In genomic region chr2L:715489-715849, dm6 we compare ENCODE assay signal across 1 fruit fly cellular context.
TF ChIP-seq lines count a peak whose summit lies in the region.

No protein-coding gene starts in this region.

TF ChIP-seq in whole organism, embryonic, 481 proteins besides CTCF, POLR2A, EP300 and RAD21 (continued from another document and continues in another):
- TF ChIP-seq fd3F (GFP tag; optimal IDR thresholded peaks at IDR 0.05; lab: Kevin White, UChicago) (no peak), Xbp1 (GFP tag; optimal IDR thresholded peaks at IDR 0.05; lab: Kevin White, UChicago) (peak; percentile 89), nerfin-2 (GFP tag; IDR thresholded peaks at IDR 0.05; lab: Robert Waterston, UW; ENCODE audit: partially characterized antibody) (no peak), az2 (GFP tag; optimal IDR thresholded peaks at IDR 0.05; lab: Kevin White, UChicago) (peak; percentile 91), Dp (GFP tag; optimal IDR thresholded peaks at IDR 0.05; lab: Kevin White, UChicago) (no peak), CG2202 (tag; optimal IDR thresholded peaks at IDR 0.05; lab: Kevin White, UChicago) (peak; percentile 89), CG7357 (GFP tag; IDR thresholded peaks at IDR 0.05; lab: Robert Waterston, UW) (peak; percentile 66; the same call in 2 of the 3 replicates), crol (GFP tag; IDR thresholded peaks at IDR 0.05; lab: Robert Waterston, UW) (peak; percentile 98), CG7372 (GFP tag; IDR thresholded peaks at IDR 0.05; lab: Robert Waterston, UW) (no peak), zfh2 (GFP tag; optimal IDR thresholded peaks at IDR 0.05; lab: Kevin White, UChicago) (peak; percentile 32), Antp (GFP tag; optimal IDR thresholded peaks at IDR 0.05; lab: Kevin White, UChicago) (peak; percentile 87), CG34422 (GFP tag; IDR thresholded peaks at IDR 0.05; lab: Robert Waterston, UW) (peak; percentile 80; the same call in 2 of the 3 replicates), ken (GFP tag; IDR thresholded peaks at IDR 0.05; lab: Robert Waterston, UW) (peak; percentile 79; the same call in 2 of the 3 replicates), CG16813 (GFP tag; IDR thresholded peaks at IDR 0.05; lab: Robert Waterston, UW; ENCODE audit: partially characterized antibody) (no peak), CG43689 (GFP tag; IDR thresholded peaks at IDR 0.05; lab: Robert Waterston, UW) (peak; percentile 51; the same call in 1 of the 2 replicates), schlank (tag; optimal IDR thresholded peaks at IDR 0.05; lab: Kevin White, UChicago) (no peak), Mes4 (GFP tag; optimal IDR thresholded peaks at IDR 0.05; lab: Kevin White, UChicago) (peak; percentile 87), CG7839 (tag; optimal IDR thresholded peaks at IDR 0.05; lab: Kevin White, UChicago) (peak; percentile 86), CG18476 (GFP tag; optimal IDR thresholded peaks at IDR 0.05; lab: Kevin White, UChicago) (peak; percentile 68), HmgZ (tag; optimal IDR thresholded peaks at IDR 0.05; lab: Kevin White, UChicago) (peak; percentile 45), gsb-n (tag; optimal IDR thresholded peaks at IDR 0.05; lab: Kevin White, UChicago) (peak; percentile 92), ash1 (GFP tag; optimal IDR thresholded peaks at IDR 0.05; lab: Kevin White, UChicago) (no peak), CG17385 (GFP tag; optimal IDR thresholded peaks at IDR 0.05; lab: Kevin White, UChicago) (peak; percentile 78), CG18262 (tag; optimal IDR thresholded peaks at IDR 0.05; lab: Kevin White, UChicago) (peak; percentile 93), Lim3 (GFP tag; IDR thresholded peaks at IDR 0.05; lab: Robert Waterston, UW) (peak; percentile 63; the same call in 1 of the 2 replicates), MBD-R2 (GFP tag; IDR thresholded peaks at IDR 0.05; lab: Robert Waterston, UW) (no peak), danr (GFP tag; IDR thresholded peaks at IDR 0.05; lab: Robert Waterston, UW) (peak; percentile 53), Lpt (GFP tag; optimal IDR thresholded peaks at IDR 0.05; lab: Kevin White, UChicago) (no peak), Hsf (GFP tag; optimal IDR thresholded peaks at IDR 0.05; lab: Kevin White, UChicago) (peak; percentile 84), kay (GFP tag; optimal IDR thresholded peaks at IDR 0.05; lab: Kevin White, UChicago) (peak; percentile 63), CG15601 (tag; optimal IDR thresholded peaks at IDR 0.05; lab: Kevin White, UChicago) (peak; percentile 86), CG34376 (GFP tag; optimal IDR thresholded peaks at IDR 0.05; lab: Kevin White, UChicago) (no peak), CG2712 (tag; optimal IDR thresholded peaks at IDR 0.05; lab: Kevin White, UChicago) (peak; percentile 94), dpn (GFP tag; optimal IDR thresholded peaks at IDR 0.05; lab: Kevin White, UChicago) (peak; percentile 81 to 88), CG33213 (GFP tag; optimal IDR thresholded peaks at IDR 0.05; lab: Kevin White, UChicago) (peak; percentile 56), run (tag; optimal IDR thresholded peaks at IDR 0.05; lab: Kevin White, UChicago) (peak; percentile 49), abd-A (tag; optimal IDR thresholded peaks at IDR 0.05; lab: Kevin White, UChicago) (no peak), CG31224 (GFP tag; IDR thresholded peaks at IDR 0.05; lab: Robert Waterston, UW) (peak; percentile 56; the same call in 1 of the 2 replicates), Ets65A (GFP tag; lab: Kevin White, UChicago) (peak; percentile 97), CG7963 (GFP tag; IDR thresholded peaks at IDR 0.05; lab: Robert Waterston, UW; ENCODE audit: partially characterized antibody) (no peak), CG13775 (GFP tag; optimal IDR thresholded peaks at IDR 0.05; lab: Kevin White, UChicago) (peak; percentile 72), CrebB (tag; optimal IDR thresholded peaks at IDR 0.05; lab: Kevin White, UChicago) (peak; percentile 51), CG12071 (GFP tag; optimal IDR thresholded peaks at IDR 0.05; lab: Kevin White, UChicago) (peak; percentile 78), ci (GFP tag; IDR thresholded peaks at IDR 0.05; lab: Robert Waterston, UW) (peak; percentile 95), CG11560 (tag; IDR thresholded peaks at IDR 0.05; lab: Robert Waterston, UW) (peak; percentile 66; the same call in 1 of the 3 replicates), CG15479 (GFP tag; optimal IDR thresholded peaks at IDR 0.05; lab: Kevin White, UChicago) (no peak), yki (optimal IDR thresholded peaks at IDR 0.05; lab: Kevin White, UChicago) (no peak), nau (GFP tag; optimal IDR thresholded peaks at IDR 0.05; lab: Kevin White, UChicago) (peak; percentile 75), hb (GFP tag; IDR thresholded peaks at IDR 0.05; lab: Robert Waterston, UW; ENCODE audit: partially characterized antibody) (no peak), chif (GFP tag; optimal IDR thresholded peaks at IDR 0.05; lab: Kevin White, UChicago) (peak; percentile 89 to 94), CG8281 (tag; optimal IDR thresholded peaks at IDR 0.05; lab: Kevin White, UChicago) (peak; percentile 44), usp (GFP tag; optimal IDR thresholded peaks at IDR 0.05; lab: Kevin White, UChicago) (no peak), CkIIα-i1 (GFP tag; IDR thresholded peaks at IDR 0.05; lab: Robert Waterston, UW) (no peak), dati (GFP tag; IDR thresholded peaks at IDR 0.05; lab: Robert Waterston, UW) (peak; percentile 59; the same call in 1 of the 2 replicates), bigmax (GFP tag; optimal IDR thresholded peaks at IDR 0.05; lab: Kevin White, UChicago) (no peak), Rfx (GFP tag; IDR thresholded peaks at IDR 0.05; lab: Robert Waterston, UW) (peak; percentile 67), CG8944 (GFP tag; optimal IDR thresholded peaks at IDR 0.05; lab: Kevin White, UChicago) (peak; percentile 87), otp (GFP tag; IDR thresholded peaks at IDR 0.05; lab: Robert Waterston, UW) (peak; percentile 88; the same call in 2 of the 3 replicates), CG13123 (GFP tag; optimal IDR thresholded peaks at IDR 0.05; lab: Kevin White, UChicago) (peak; percentile 78), dmrt99B (tag; optimal IDR thresholded peaks at IDR 0.05; lab: Kevin White, UChicago) (peak; percentile 92), CG8765 (GFP tag; IDR thresholded peaks at IDR 0.05; lab: Robert Waterston, UW) (peak; percentile 44; the same call in 1 of the 2 replicates), Ptx1 (GFP tag; IDR thresholded peaks at IDR 0.05; lab: Robert Waterston, UW) (peak; percentile 88), CG14441 (GFP tag; IDR thresholded peaks at IDR 0.05; lab: Robert Waterston, UW) (peak; percentile 78), Ada2b (GFP tag; IDR thresholded peaks at IDR 0.05; lab: Robert Waterston, UW) (peak; percentile 65; the same call in 1 of the 2 replicates), knrl (GFP tag; IDR thresholded peaks at IDR 0.05; lab: Robert Waterston, UW; ENCODE audit: partially characterized antibody) (no peak), h (optimal IDR thresholded peaks at IDR 0.05; lab: Kevin White, UChicago) (no peak), Doc2 (GFP tag; IDR thresholded peaks at IDR 0.05; lab: Robert Waterston, UW) (peak; percentile 41; the same call in 1 of the 2 replicates), CG10654 (GFP tag; optimal IDR thresholded peaks at IDR 0.05; lab: Kevin White, UChicago) (peak; percentile 77), E2f2 (GFP tag; IDR thresholded peaks at IDR 0.05; lab: Robert Waterston, UW) (peak; percentile 68), scrt (GFP tag; optimal IDR thresholded peaks at IDR 0.05; lab: Kevin White, UChicago) (peak; percentile 64), CG10431 (GFP tag; optimal IDR thresholded peaks at IDR 0.05; lab: Kevin White, UChicago) (no peak), Awh (GFP tag; IDR thresholded peaks at IDR 0.05; lab: Robert Waterston, UW) (peak; percentile 87), Kr (GFP tag; optimal IDR thresholded peaks at IDR 0.05; lab: Kevin White, UChicago) (no peak), CG4424 (GFP tag; optimal IDR thresholded peaks at IDR 0.05; lab: Kevin White, UChicago) (peak; percentile 90), Scr (GFP tag; IDR thresholded peaks at IDR 0.05; lab: Robert Waterston, UW; ENCODE audit: partially characterized antibody) (no peak), CG6689 (GFP tag; IDR thresholded peaks at IDR 0.05; lab: Robert Waterston, UW) (peak; percentile 85), CG14014 (GFP tag; IDR thresholded peaks at IDR 0.05; lab: Robert Waterston, UW) (peak; percentile 69; the same call in 1 of the 2 replicates), CG7271 (tag; optimal IDR thresholded peaks at IDR 0.05; lab: Kevin White, UChicago) (no peak), ewg (GFP tag; optimal IDR thresholded peaks at IDR 0.05; lab: Kevin White, UChicago) (peak; percentile 86), eyg (GFP tag; optimal IDR thresholded peaks at IDR 0.05; lab: Kevin White, UChicago) (peak; percentile 48), vnd (GFP tag; IDR thresholded peaks at IDR 0.05; lab: Robert Waterston, UW; ENCODE audit: partially characterized antibody) (no peak), kah (GFP tag; optimal IDR thresholded peaks at IDR 0.05; lab: Kevin White, UChicago) (peak; percentile 41), CG9609 (GFP tag; optimal IDR thresholded peaks at IDR 0.05; lab: Kevin White, UChicago) (peak; percentile 89), CG11085 (GFP tag; IDR thresholded peaks at IDR 0.05; lab: Robert Waterston, UW) (no peak), CHES-1-like (GFP tag; optimal IDR thresholded peaks at IDR 0.05; lab: Kevin White, UChicago) (peak; percentile 79), ro (GFP tag; IDR thresholded peaks at IDR 0.05; lab: Robert Waterston, UW) (peak; percentile 48; the same call in 1 of the 2 replicates), MTF-1 (GFP tag; optimal IDR thresholded peaks at IDR 0.05; lab: Kevin White, UChicago; ENCODE audit: borderline replicate concordance) (peak; percentile 68), CG17186 (GFP tag; optimal IDR thresholded peaks at IDR 0.05; lab: Kevin White, UChicago) (peak; percentile 67), CG12299 (tag; optimal IDR thresholded peaks at IDR 0.05; lab: Kevin White, UChicago) (peak; percentile 39), Hand (GFP tag; optimal IDR thresholded peaks at IDR 0.05; lab: Kevin White, UChicago) (no peak), ssp (GFP tag; IDR thresholded peaks at IDR 0.05; lab: Robert Waterston, UW) (peak; percentile 67), Mrtf (GFP tag; IDR thresholded peaks at IDR 0.05; lab: Robert Waterston, UW) (peak; percentile 69; the same call in 2 of the 3 replicates), Hr3 (GFP tag; optimal IDR thresholded peaks at IDR 0.05; lab: Kevin White, UChicago) (peak; percentile 85), Sox102F (GFP tag; optimal IDR thresholded peaks at IDR 0.05; lab: Kevin White, UChicago) (peak; percentile 95), ab (GFP tag; optimal IDR thresholded peaks at IDR 0.05; lab: Kevin White, UChicago) (peak; percentile 62), CG11504 (tag; optimal IDR thresholded peaks at IDR 0.05; lab: Kevin White, UChicago) (peak; percentile 93), eve (GFP tag; optimal IDR thresholded peaks at IDR 0.05; lab: Kevin White, UChicago) (no peak), psq (GFP tag; optimal IDR thresholded peaks at IDR 0.05; lab: Kevin White, UChicago) (peak; percentile 66), Meics (GFP tag; optimal IDR thresholded peaks at IDR 0.05; lab: Kevin White, UChicago) (peak; percentile 67), Nf-YB (GFP tag; optimal IDR thresholded peaks at IDR 0.05; lab: Kevin White, UChicago) (peak; percentile 66), cas (GFP tag; IDR thresholded peaks at IDR 0.05; lab: Robert Waterston, UW) (no peak), CG15011 (GFP tag; optimal IDR thresholded peaks at IDR 0.05; lab: Kevin White, UChicago) (peak; percentile 48), Usf (GFP tag; optimal IDR thresholded peaks at IDR 0.05; lab: Kevin White, UChicago) (peak; percentile 79), CG17359 (tag; optimal IDR thresholded peaks at IDR 0.05; lab: Kevin White, UChicago) (peak; percentile 89), CG4328 (GFP tag; optimal IDR thresholded peaks at IDR 0.05; lab: Kevin White, UChicago) (peak; percentile 2), gce (GFP tag; IDR thresholded peaks at IDR 0.05; lab: Robert Waterston, UW) (peak; percentile 80; the same call in 1 of the 3 replicates), dmrt11E (tag; optimal IDR thresholded peaks at IDR 0.05; lab: Kevin White, UChicago) (peak; percentile 95), CG10209 (GFP tag; optimal IDR thresholded peaks at IDR 0.05; lab: Kevin White, UChicago) (peak; percentile 85), br (optimal IDR thresholded peaks at IDR 0.05; lab: Kevin White, UChicago) (no peak), CG8388 (GFP tag; optimal IDR thresholded peaks at IDR 0.05; lab: Kevin White, UChicago) (peak; percentile 87), zf30C (GFP tag; optimal IDR thresholded peaks at IDR 0.05; lab: Kevin White, UChicago) (peak; percentile 96), pnt (GFP tag; optimal IDR thresholded peaks at IDR 0.05; lab: Kevin White, UChicago) (peak; percentile 87), CG12769 (tag; optimal IDR thresholded peaks at IDR 0.05; lab: Kevin White, UChicago) (peak; percentile 88), insv (GFP tag; optimal IDR thresholded peaks at IDR 0.05; lab: Kevin White, UChicago) (peak in 1 of 2 experiments; percentile 2), C15 (GFP tag; IDR thresholded peaks at IDR 0.05; lab: Robert Waterston, UW) (0 out of 3 replicates have a peak, but pooled peaks have one; percentile 27), HHEX (GFP tag; optimal IDR thresholded peaks at IDR 0.05; lab: Kevin White, UChicago) (peak; percentile 61), ind (GFP tag; optimal IDR thresholded peaks at IDR 0.05; lab: Kevin White, UChicago) (peak; percentile 76), oc (tag; optimal IDR thresholded peaks at IDR 0.05; lab: Kevin White, UChicago) (peak; percentile 91), CG15514 (GFP tag; optimal IDR thresholded peaks at IDR 0.05; lab: Kevin White, UChicago) (no peak), Hr51 (GFP tag; optimal IDR thresholded peaks at IDR 0.05; lab: Kevin White, UChicago) (peak; percentile 76 to 86), row (GFP tag; IDR thresholded peaks at IDR 0.05; lab: Robert Waterston, UW) (peak; percentile 92), Gug (GFP tag; IDR thresholded peaks at IDR 0.05; lab: Robert Waterston, UW) (peak; percentile 68; the same call in 2 of the 4 replicates), repo (GFP tag; optimal IDR thresholded peaks at IDR 0.05; lab: Kevin White, UChicago) (peak; percentile 75), CG15073 (GFP tag; optimal IDR thresholded peaks at IDR 0.05; lab: Kevin White, UChicago) (peak; percentile 44), ac (GFP tag; optimal IDR thresholded peaks at IDR 0.05; lab: Kevin White, UChicago) (peak; percentile 44), CG7786 (GFP tag; optimal IDR thresholded peaks at IDR 0.05; lab: Kevin White, UChicago) (peak; percentile 84), Blimp-1 (GFP tag; optimal IDR thresholded peaks at IDR 0.05; lab: Kevin White, UChicago) (peak; percentile 86), Hey (tag; optimal IDR thresholded peaks at IDR 0.05; lab: Kevin White, UChicago) (no peak), CG18599 (GFP tag; optimal IDR thresholded peaks at IDR 0.05; lab: Kevin White, UChicago) (peak; percentile 70)
